Worm (Caenorhabditis elegans): ENCODE data around the gene ugt-40.

DNA sequence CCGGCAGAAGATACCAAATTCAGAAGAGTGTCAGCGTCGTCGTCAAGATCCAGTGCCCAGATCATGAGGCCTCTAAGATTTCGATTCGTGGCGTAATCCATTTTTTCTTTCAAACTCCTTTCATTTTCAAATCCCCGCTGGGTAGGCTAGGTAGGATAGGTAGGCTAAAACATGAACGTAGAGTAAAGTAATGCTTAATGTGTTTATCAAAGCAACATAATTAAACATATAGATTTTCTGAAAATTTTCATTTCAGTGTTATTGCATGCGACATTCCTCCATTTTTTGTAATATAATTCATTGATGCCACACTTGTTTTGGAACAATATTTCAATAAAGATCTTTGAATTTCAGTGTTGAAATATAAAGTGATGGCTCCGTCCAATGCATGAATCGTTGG lies 12.3 kb downstream of the ugt-40 start, which contains the start of gene T01C4.8:
- TF ChIP-seq him-1 (tag; optimal IDR thresholded peaks at IDR 0.05), result no peak
- TF ChIP-seq dao-5 (tag; optimal IDR thresholded peaks at IDR 0.05), result no peak
- TF ChIP-seq W03F9.2 (tag; optimal IDR thresholded peaks at IDR 0.05), result no peak
